Worm (Caenorhabditis elegans) whole organism, L4 larva: Measurements from ENCODE around the gene aldo-2.

Experiments
- D1046.2 ChIP-seq: fragments of 200-800 bp; sonication (Bioruptor generic); IDR thresholded peaks from 2 replicates; pipeline ENCODE4 v1.3.6; 2022; ENCODE audit warnings: missing genetic modification characterization, missing compliant biosample characterization
- nhr-10 ChIP-seq: fragments of 150-350 bp; optimal IDR thresholded peaks from 2 replicates; lab custom pipeline; 2014; ENCODE audit warnings: missing biosample characterization, missing genetic modification characterization
- php-3 ChIP-seq: fragments of 200-800 bp; sonication (Bioruptor generic); IDR thresholded peaks from 2 replicates; pipeline ENCODE4 v1.3.6; 2022; ENCODE audit warnings: missing genetic modification reagents, missing genetic modification characterization, missing compliant biosample characterization
- spr-3 ChIP-seq: fragments of 200-800 bp; sonication (Bioruptor generic); optimal IDR thresholded peaks from 2 replicates; lab custom pipeline; 2018; ENCODE audit warnings: mild to moderate bottlenecking, missing genetic modification characterization, missing compliant biosample characterization
- unc-39 ChIP-seq: sonication (generic microtip); optimal IDR thresholded peaks from 2 replicates; lab custom pipeline; 2017; ENCODE audit warnings: missing biosample characterization, missing genetic modification characterization

DNA sequence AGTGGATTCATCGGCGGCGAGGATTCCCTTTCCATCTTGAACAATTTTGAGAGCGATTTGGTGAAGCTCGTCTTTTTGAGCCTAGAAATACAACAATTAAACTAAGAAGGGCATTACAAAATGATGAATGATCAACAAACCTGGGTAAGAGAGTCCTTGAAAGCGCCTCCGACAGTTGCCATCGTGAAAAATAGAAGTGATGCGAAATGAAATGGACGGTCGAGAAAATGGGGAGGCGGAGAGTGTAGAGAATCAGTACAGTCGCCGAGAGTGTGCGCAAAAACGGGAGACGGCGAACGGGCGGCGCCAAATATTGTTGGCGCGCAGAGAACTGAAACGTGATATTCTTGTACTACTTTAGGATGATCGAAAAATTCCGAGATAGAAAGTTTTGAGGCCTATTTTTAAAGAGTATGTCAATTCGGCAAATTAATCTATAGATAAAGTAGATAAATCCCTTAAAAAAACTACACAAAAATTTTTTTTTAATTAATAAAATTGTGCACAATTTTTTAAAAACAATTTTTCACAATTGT, at the start of gene aldo-2:
- TF ChIP-seq unc-39 (tag; lab: Kevin White, UChicago) (no peak), D1046.2 (GFP tag; lab: Robert Waterston, UW) (no peak), php-3 (GFP tag; lab: Robert Waterston, UW) (no peak), nhr-10 (tag; lab: Kevin White, UChicago) (no peak), spr-3 (GFP tag; lab: Kevin White, UChicago) (no peak)
